Worm (Caenorhabditis elegans): ENCODE data around the gene fbxb-17.

DNA sequence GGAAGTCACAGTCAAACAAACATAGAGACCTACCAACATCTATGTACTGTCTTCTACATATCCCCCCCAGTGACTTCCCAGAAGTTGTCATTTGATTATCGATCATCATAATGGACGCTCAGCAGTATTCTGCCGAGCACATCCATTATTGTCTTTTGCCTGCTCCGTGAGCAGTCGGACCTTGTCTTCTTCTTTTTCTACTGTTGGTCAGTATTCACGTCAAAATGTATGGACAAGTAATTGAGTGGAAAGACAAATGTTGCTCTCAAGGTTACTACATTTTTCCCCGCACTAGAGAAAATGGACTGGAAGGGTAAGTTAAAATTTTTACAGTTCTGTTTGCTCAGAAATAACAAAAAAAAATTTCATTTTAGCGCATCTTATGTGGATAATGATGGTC is 21.3 kb upstream of the fbxb-17 start, which contains the start of gene btb-12:
- TF ChIP-seq lin-13 (GFP tag; optimal IDR thresholded peaks at IDR 0.05) (no peak), elt-3 (tag; optimal IDR thresholded peaks at IDR 0.05) (no peak), skn-1 (tag; optimal IDR thresholded peaks at IDR 0.05) (no peak), nhr-25 (tag; optimal IDR thresholded peaks at IDR 0.05) (no peak), nhr-23 (tag; optimal IDR thresholded peaks at IDR 0.05) (no peak), nhr-237 (tag; optimal IDR thresholded peaks at IDR 0.05) (no peak), R02D3.7 (tag; optimal IDR thresholded peaks at IDR 0.05) (no peak)

All from whole organism, L2 larva.